In genomic region chr3R:22751111-22751510, dm6 we compare ENCODE assay signal across 4 fruit fly cellular contexts.
A peak's percentile ranks its signal among the peaks of the same experiment; 100 is the strongest.
TF ChIP-seq lines count a peak whose summit lies in the region.

No protein-coding gene starts in this region.

- TF ChIP-seq CTCF in whole organism, embryonic (GFP tag; optimal IDR thresholded peaks at IDR 0.05; lab: Kevin White, UChicago), result no peak

TF ChIP-seq in whole organism, embryonic, 481 proteins besides CTCF, POLR2A, EP300 and RAD21 (continues in another document):
- TF ChIP-seq nerfin-1 (tag; optimal IDR thresholded peaks at IDR 0.05; lab: Kevin White, UChicago), result peak; percentile 15
- TF ChIP-seq ap (GFP tag; IDR thresholded peaks at IDR 0.05; lab: Robert Waterston, UW), result no peak
- TF ChIP-seq Med (GFP tag; lab: Kevin White, UChicago), result peak; percentile 75
- TF ChIP-seq Dad (GFP tag; optimal IDR thresholded peaks at IDR 0.05; lab: Kevin White, UChicago), result no peak
- no peak for TF ChIP-seq sima (GFP tag; optimal IDR thresholded peaks at IDR 0.05; lab: Kevin White, UChicago)
- no peak for TF ChIP-seq abd-A (tag; optimal IDR thresholded peaks at IDR 0.05; lab: Kevin White, UChicago)
- TF ChIP-seq pan (optimal IDR thresholded peaks at IDR 0.05; lab: Kevin White, UChicago), result no peak
- peak in 1 of 2 experiments; percentile 6 for TF ChIP-seq pan (GFP tag; optimal IDR thresholded peaks at IDR 0.05 in 1 of 2, IDR thresholded peaks at IDR 0.05 in 1 of 2)
- TF ChIP-seq cg (GFP tag; optimal IDR thresholded peaks at IDR 0.05; lab: Kevin White, UChicago), result peak; percentile 60
- no peak for TF ChIP-seq CG8290 (GFP tag; optimal IDR thresholded peaks at IDR 0.05; lab: Kevin White, UChicago)
- peak in 1 of 2 experiments; percentile 5 for TF ChIP-seq CG8290 (tag; optimal IDR thresholded peaks at IDR 0.05; lab: Kevin White, UChicago)
- peak; percentile 15; the same call in 1 of the 2 replicates for TF ChIP-seq slbo (GFP tag; IDR thresholded peaks at IDR 0.05; lab: Robert Waterston, UW)
- no peak for TF ChIP-seq CG2678 (tag; optimal IDR thresholded peaks at IDR 0.05; lab: Kevin White, UChicago)
- TF ChIP-seq Ada2b (GFP tag; IDR thresholded peaks at IDR 0.05; lab: Robert Waterston, UW), result peak; percentile 23; the same call in 1 of the 2 replicates
- TF ChIP-seq CG3163 (GFP tag; optimal IDR thresholded peaks at IDR 0.05; lab: Kevin White, UChicago), result no peak
- TF ChIP-seq bowl (GFP tag; IDR thresholded peaks at IDR 0.05; lab: Robert Waterston, UW), result no peak
- TF ChIP-seq Drgx (GFP tag; IDR thresholded peaks at IDR 0.05; lab: Robert Waterston, UW), result 0 out of 2 replicates have a peak, but pooled peaks have one; percentile 28
- 0 out of 3 replicates have a peak, but pooled peaks have one; percentile 17 for TF ChIP-seq CG11695 (GFP tag; IDR thresholded peaks at IDR 0.05; lab: Robert Waterston, UW)
- no peak for TF ChIP-seq Dek (tag; optimal IDR thresholded peaks at IDR 0.05; lab: Kevin White, UChicago)
- TF ChIP-seq unpg (GFP tag; optimal IDR thresholded peaks at IDR 0.05; lab: Kevin White, UChicago), result peak; percentile 2
- 0 out of 2 replicates have a peak, but pooled peaks have one; percentile 19 for TF ChIP-seq Xrp1 (GFP tag; IDR thresholded peaks at IDR 0.05; lab: Robert Waterston, UW)
- TF ChIP-seq CG11696 (GFP tag; IDR thresholded peaks at IDR 0.05; lab: Robert Waterston, UW), result peak; percentile 57

TF ChIP-seq in whole organism, prepupa, 60 proteins besides CTCF, POLR2A, EP300 and RAD21 (continues in another document):
- TF ChIP-seq CG8319 (GFP tag; optimal IDR thresholded peaks at IDR 0.05; lab: Kevin White, UChicago) (peak; percentile 6), net (GFP tag; optimal IDR thresholded peaks at IDR 0.05; lab: Kevin White, UChicago) (no peak), CG9139 (GFP tag; optimal IDR thresholded peaks at IDR 0.05; lab: Kevin White, UChicago) (no peak), Ets21C (GFP tag; optimal IDR thresholded peaks at IDR 0.05; lab: Kevin White, UChicago) (peak; percentile 15), pdm3 (GFP tag; optimal IDR thresholded peaks at IDR 0.05; lab: Kevin White, UChicago) (peak; percentile 55), Sox15 (GFP tag; optimal IDR thresholded peaks at IDR 0.05; lab: Kevin White, UChicago) (no peak), CG4318 (GFP tag; optimal IDR thresholded peaks at IDR 0.05; lab: Kevin White, UChicago) (no peak), CG6792 (GFP tag; optimal IDR thresholded peaks at IDR 0.05; lab: Kevin White, UChicago) (peak; percentile 29), Eip75B (GFP tag; optimal IDR thresholded peaks at IDR 0.05; lab: Kevin White, UChicago) (no peak), Hr39 (GFP tag; optimal IDR thresholded peaks at IDR 0.05; lab: Kevin White, UChicago) (peak; percentile 29), topi (GFP tag; optimal IDR thresholded peaks at IDR 0.05; lab: Kevin White, UChicago) (peak; percentile 9), Sox14 (GFP tag; optimal IDR thresholded peaks at IDR 0.05; lab: Kevin White, UChicago) (peak; percentile 17), Eip78C (GFP tag; lab: Kevin White, UChicago) (peak; percentile 73), OdsH (GFP tag; optimal IDR thresholded peaks at IDR 0.05; lab: Kevin White, UChicago) (peak; percentile 45), eg (GFP tag; IDR thresholded peaks at IDR 0.05; lab: Robert Waterston, UW) (peak; percentile 62; the same call in 2 of the 3 replicates), CG6163 (GFP tag; IDR thresholded peaks at IDR 0.05; lab: Robert Waterston, UW) (peak; percentile 57), Eip93F (GFP tag; optimal IDR thresholded peaks at IDR 0.05; lab: Kevin White, UChicago) (no peak), CG3032 (tag; optimal IDR thresholded peaks at IDR 0.05; lab: Kevin White, UChicago) (no peak), Gug (GFP tag; IDR thresholded peaks at IDR 0.05; lab: Robert Waterston, UW) (peak; percentile 47; the same call in 1 of the 2 replicates), CG31627 (GFP tag; optimal IDR thresholded peaks at IDR 0.05; lab: Kevin White, UChicago) (peak; percentile 24), acj6 (GFP tag; optimal IDR thresholded peaks at IDR 0.05; lab: Kevin White, UChicago) (peak; percentile 40), Met (GFP tag; optimal IDR thresholded peaks at IDR 0.05; lab: Kevin White, UChicago) (peak; percentile 36), CG34406 (GFP tag; optimal IDR thresholded peaks at IDR 0.05; lab: Kevin White, UChicago) (peak; percentile 2), Sox102F (GFP tag; optimal IDR thresholded peaks at IDR 0.05; lab: Kevin White, UChicago) (peak; percentile 26)

TF ChIP-seq in whole organism, pupa, 21 proteins besides CTCF, POLR2A, EP300 and RAD21:
- no peak for TF ChIP-seq gl (tag; optimal IDR thresholded peaks at IDR 0.05; lab: Kevin White, UChicago)
- TF ChIP-seq CG17806 (tag; optimal IDR thresholded peaks at IDR 0.05; lab: Kevin White, UChicago), result no peak
- no peak for TF ChIP-seq CG34367 (tag; optimal IDR thresholded peaks at IDR 0.05; lab: Kevin White, UChicago)
- peak; percentile 17 for TF ChIP-seq CG8301 (tag; optimal IDR thresholded peaks at IDR 0.05; lab: Kevin White, UChicago)
- TF ChIP-seq Snoo (tag; optimal IDR thresholded peaks at IDR 0.05; lab: Kevin White, UChicago), result peak; percentile 6
- peak; percentile 54 for TF ChIP-seq Ets98B (GFP tag; IDR thresholded peaks at IDR 0.05; lab: Robert Waterston, UW)
- TF ChIP-seq Pif1A (GFP tag; optimal IDR thresholded peaks at IDR 0.05; lab: Kevin White, UChicago), result peak; percentile 5
- TF ChIP-seq Pif1B (GFP tag; optimal IDR thresholded peaks at IDR 0.05; lab: Kevin White, UChicago), result no peak
- TF ChIP-seq CG32121 (GFP tag; IDR thresholded peaks at IDR 0.05; lab: Robert Waterston, UW), result peak; percentile 57
- no peak for TF ChIP-seq CG9948 (tag; optimal IDR thresholded peaks at IDR 0.05; lab: Kevin White, UChicago)
- peak; percentile 76 for TF ChIP-seq fd96Ca (GFP tag; IDR thresholded peaks at IDR 0.05; lab: Robert Waterston, UW)
- TF ChIP-seq CG8159 (tag; optimal IDR thresholded peaks at IDR 0.05; lab: Kevin White, UChicago), result peak; percentile 41

TF ChIP-seq in whole organism, wandering third instar larva, 38 proteins besides CTCF, POLR2A, EP300 and RAD21:
- peak; percentile 11 for TF ChIP-seq rgr (GFP tag; optimal IDR thresholded peaks at IDR 0.05; lab: Kevin White, UChicago)
- TF ChIP-seq ey (GFP tag; optimal IDR thresholded peaks at IDR 0.05; lab: Kevin White, UChicago), result peak; percentile 5
- peak; percentile 6 for TF ChIP-seq N (GFP tag; optimal IDR thresholded peaks at IDR 0.05; lab: Kevin White, UChicago)
- no peak for TF ChIP-seq tai (GFP tag; optimal IDR thresholded peaks at IDR 0.05; lab: Kevin White, UChicago)
- no peak for TF ChIP-seq Hnf4 (GFP tag; optimal IDR thresholded peaks at IDR 0.05; lab: Kevin White, UChicago)
- no peak for TF ChIP-seq GATAd (GFP tag; optimal IDR thresholded peaks at IDR 0.05; lab: Kevin White, UChicago)

Comparison
In these comparisons a context has a peak if more than half of its experiments do, and no peak if none do; other contexts are left out.
1. Of the 7 proteins assayed by ChIP-seq in both whole organism, embryonic and whole organism, prepupa: peak only in whole organism, embryonic: none; only in whole organism, prepupa: Gug, Hr39 and Sox102F; in both: none; in neither: 4.